Worm (Caenorhabditis elegans) whole organism, early embryonic: Measurements from ENCODE around the gene T18D3.9.

ENCODE experiments used
- aly-1 ChIP-seq: sonication (generic microtip); optimal IDR thresholded peaks from 2 replicates; lab custom pipeline; 2016; ENCODE audit warnings: missing genetic modification characterization, missing compliant biosample characterization
- hmg-4 ChIP-seq: fragments of 200-800 bp; sonication (Bioruptor generic); optimal IDR thresholded peaks from 2 replicates; lab custom pipeline; 2018; ENCODE audit warnings: mild to moderate bottlenecking, missing genetic modification characterization, missing compliant biosample characterization
- sea-1 ChIP-seq: fragments of 200-800 bp; sonication (Bioruptor generic); conservative IDR thresholded peaks from 2 replicates; pipeline ENCODE4 v1.3.6; 2022; ENCODE audit warnings: missing genetic modification characterization, missing compliant biosample characterization

ce11 chrX:12446572-12446971 lies 7.7 kb downstream of the T18D3.9 start:
- TF ChIP-seq sea-1: no peak
- TF ChIP-seq aly-1 (tag; lab: Kevin White, UChicago): no peak
- no peak for TF ChIP-seq hmg-4 (GFP tag; lab: Kevin White, UChicago)
